Fruit fly (Drosophila melanogaster) Kc167 (cell line): ENCODE results near the gene CG12301.

ENCODE experiments used
- Myc ChIP-seq: fragments of >200 bp; optimal IDR thresholded peaks from 2 replicates; lab custom pipeline; 2017; ENCODE audit warnings: missing external identifiers
- Sin3A ChIP-seq: fragments of >200 bp; optimal IDR thresholded peaks from 2 replicates; lab custom pipeline; 2018; ENCODE audit warnings: missing external identifiers
- insv ChIP-seq: fragments of >200 bp; optimal IDR thresholded peaks from 3 replicates; lab custom pipeline; 2018; ENCODE audit warnings: missing external identifiers
- psq ChIP-seq: fragments of >200 bp; optimal IDR thresholded peaks from 2 replicates; lab custom pipeline; 2017; ENCODE audit warnings: missing external identifiers
- ttk ChIP-seq: sonication (Bioruptor generic); optimal IDR thresholded peaks from 2 replicates; lab custom pipeline; 2017; ENCODE audit warnings: missing external identifiers

DNA sequence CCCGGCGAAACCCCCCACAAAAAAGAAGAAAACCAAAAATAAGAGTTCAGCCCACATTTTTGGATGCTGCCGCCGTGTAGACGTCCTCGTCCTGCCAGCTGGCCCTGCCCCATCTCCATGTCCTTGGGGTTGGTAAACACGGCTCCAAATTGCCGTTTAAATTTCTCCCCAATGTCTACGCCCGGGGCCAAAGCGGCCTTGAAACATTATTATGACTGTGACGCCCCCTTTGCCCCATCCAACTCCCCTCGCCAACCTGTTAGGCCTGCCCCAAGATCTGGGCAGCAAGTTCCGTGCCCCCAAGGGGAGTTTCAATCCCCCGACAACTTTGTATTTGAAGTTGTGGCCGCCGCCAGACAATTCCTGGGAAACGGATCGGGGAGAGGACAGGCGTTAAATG, 36.3 kb downstream of the CG12301 start:
- TF ChIP-seq psq (lab: Kevin White, UChicago) (no peak), Myc (lab: Kevin White, UChicago) (no peak), insv (lab: Kevin White, UChicago) (no peak), ttk (no peak), Sin3A (lab: Kevin White, UChicago) (no peak)
